Fruit fly (Drosophila melanogaster): ENCODE measurements around the gene Pus1.
A peak's percentile ranks its signal among the peaks of the same experiment; 100 is the strongest.

The Pus1 gene

DNA sequence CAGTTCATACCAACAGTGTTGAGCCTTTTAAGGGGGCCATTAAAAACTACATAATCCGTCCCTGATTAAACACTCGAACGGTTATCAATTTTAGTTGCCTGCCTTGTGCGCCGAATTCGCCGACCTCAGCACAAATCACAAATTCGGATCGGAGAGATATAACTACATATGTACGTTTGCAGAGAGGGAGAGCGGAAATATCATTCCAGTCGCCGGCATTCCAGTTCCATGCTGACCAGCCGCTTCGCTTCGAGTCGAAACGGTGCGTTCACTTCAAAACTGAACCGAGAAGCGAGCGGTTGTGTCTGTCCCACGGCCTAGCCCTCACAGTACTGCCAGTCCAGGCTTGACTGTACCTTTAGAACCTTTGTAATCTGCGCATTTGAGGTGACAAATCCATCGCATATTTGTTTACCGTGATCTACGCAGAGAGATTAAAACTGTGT is 17.9 kb downstream of the Pus1 start (continued):
- TF ChIP-seq Asciz (GFP tag; optimal IDR thresholded peaks at IDR 0.05) (no peak), CG3838 (GFP tag; optimal IDR thresholded peaks at IDR 0.05) (no peak), Stat92E (GFP tag; optimal IDR thresholded peaks at IDR 0.05) (peak in 1 of 3 experiments; percentile 26), CG15514 (GFP tag; optimal IDR thresholded peaks at IDR 0.05) (peak; percentile 51), maf-S (GFP tag; optimal IDR thresholded peaks at IDR 0.05) (peak; percentile 22), kay (GFP tag; optimal IDR thresholded peaks at IDR 0.05) (peak; percentile 5), ap (GFP tag; IDR thresholded peaks at IDR 0.05) (no peak), MESR4 (GFP tag; optimal IDR thresholded peaks at IDR 0.05) (peak; percentile 58), CG14014 (GFP tag; IDR thresholded peaks at IDR 0.05) (peak; percentile 12; the same call in 1 of the 2 replicates), Fer1 (GFP tag; optimal IDR thresholded peaks at IDR 0.05) (peak; percentile 40), CG17568 (GFP tag; optimal IDR thresholded peaks at IDR 0.05) (no peak), CG8290 (GFP tag; optimal IDR thresholded peaks at IDR 0.05) (no peak), CG8290 (tag; optimal IDR thresholded peaks at IDR 0.05) (peak in 1 of 2 experiments; percentile 62), CG34376 (GFP tag; optimal IDR thresholded peaks at IDR 0.05) (peak; percentile 97), HmgZ (tag; optimal IDR thresholded peaks at IDR 0.05) (peak; percentile 60), CG13624 (GFP tag; optimal IDR thresholded peaks at IDR 0.05) (peak; percentile 11), CG12104 (GFP tag; optimal IDR thresholded peaks at IDR 0.05) (no peak), shn (GFP tag; optimal IDR thresholded peaks at IDR 0.05) (no peak), gsb-n (tag; optimal IDR thresholded peaks at IDR 0.05) (no peak), zen (tag; optimal IDR thresholded peaks at IDR 0.05) (peak; percentile 36), CG8765 (GFP tag; IDR thresholded peaks at IDR 0.05) (no peak), Optix (GFP tag; IDR thresholded peaks at IDR 0.05) (peak; percentile 16; the same call in 1 of the 3 replicates), CrebB (tag; optimal IDR thresholded peaks at IDR 0.05) (peak; percentile 52), sens (GFP tag) (peak; percentile 54), CG34422 (GFP tag; IDR thresholded peaks at IDR 0.05) (peak; percentile 46; the same call in 1 of the 3 replicates), tna (GFP tag; IDR thresholded peaks at IDR 0.05; ENCODE audit: partially characterized antibody) (0 out of 2 replicates have a peak, but pooled peaks have one; percentile 45), CG7928 (GFP tag; optimal IDR thresholded peaks at IDR 0.05) (peak; percentile 62), insv (GFP tag; optimal IDR thresholded peaks at IDR 0.05) (peak in 1 of 2 experiments; percentile 18), rib (GFP tag; IDR thresholded peaks at IDR 0.05) (peak; percentile 47; the same call in 1 of the 2 replicates), exex (tag; optimal IDR thresholded peaks at IDR 0.05) (peak; percentile 82), dpn (GFP tag; optimal IDR thresholded peaks at IDR 0.05) (peak in 1 of 2 experiments; percentile 21), unc-4 (GFP tag; IDR thresholded peaks at IDR 0.05; ENCODE audit: partially characterized antibody) (0 out of 2 replicates have a peak, but pooled peaks have one; percentile 38), sens-2 (GFP tag; IDR thresholded peaks at IDR 0.05) (peak; percentile 75), CG7987 (GFP tag; optimal IDR thresholded peaks at IDR 0.05) (peak; percentile 30), ewg (GFP tag; optimal IDR thresholded peaks at IDR 0.05) (no peak), schlank (tag; optimal IDR thresholded peaks at IDR 0.05) (peak; percentile 9), Drgx (GFP tag; IDR thresholded peaks at IDR 0.05) (0 out of 2 replicates have a peak, but pooled peaks have one; percentile 15), Dbx (GFP tag; IDR thresholded peaks at IDR 0.05) (peak; percentile 60; the same call in 2 of the 3 replicates), CG31365 (tag; optimal IDR thresholded peaks at IDR 0.05) (no peak), sqz (GFP tag; optimal IDR thresholded peaks at IDR 0.05) (no peak), CG10543 (GFP tag; optimal IDR thresholded peaks at IDR 0.05) (peak; percentile 84), ci (GFP tag; IDR thresholded peaks at IDR 0.05) (peak; percentile 59; the same call in 1 of the 3 replicates), CG2678 (tag; optimal IDR thresholded peaks at IDR 0.05) (peak; percentile 38), caup (GFP tag; optimal IDR thresholded peaks at IDR 0.05; ENCODE audit: severe bottlenecking) (peak; percentile 42), CG4360 (GFP tag; IDR thresholded peaks at IDR 0.05) (peak; percentile 38; the same call in 1 of the 2 replicates), so (GFP tag; IDR thresholded peaks at IDR 0.05) (peak; percentile 51; the same call in 2 of the 3 replicates), CG17829 (tag; optimal IDR thresholded peaks at IDR 0.05) (peak; percentile 65), HLH4C (GFP tag; IDR thresholded peaks at IDR 0.05; ENCODE audit: partially characterized antibody) (no peak; the same call in 2 of the 3 replicates), CG32532 (GFP tag; IDR thresholded peaks at IDR 0.05) (peak; percentile 52; the same call in 1 of the 2 replicates)

All from whole organism, embryonic.